Fruit fly (Drosophila melanogaster) S2 (cell line): ENCODE results near the gene CaMKII.

Experiments
- CG8478 ChIP-seq: fragments of >200 bp; optimal IDR thresholded peaks from 2 replicates; lab custom pipeline; 2018
- CTCF ChIP-seq, 2 experiments: fragments of >200 bp; optimal IDR thresholded peaks; 2 replicates each; lab custom pipeline; 2018

DNA sequence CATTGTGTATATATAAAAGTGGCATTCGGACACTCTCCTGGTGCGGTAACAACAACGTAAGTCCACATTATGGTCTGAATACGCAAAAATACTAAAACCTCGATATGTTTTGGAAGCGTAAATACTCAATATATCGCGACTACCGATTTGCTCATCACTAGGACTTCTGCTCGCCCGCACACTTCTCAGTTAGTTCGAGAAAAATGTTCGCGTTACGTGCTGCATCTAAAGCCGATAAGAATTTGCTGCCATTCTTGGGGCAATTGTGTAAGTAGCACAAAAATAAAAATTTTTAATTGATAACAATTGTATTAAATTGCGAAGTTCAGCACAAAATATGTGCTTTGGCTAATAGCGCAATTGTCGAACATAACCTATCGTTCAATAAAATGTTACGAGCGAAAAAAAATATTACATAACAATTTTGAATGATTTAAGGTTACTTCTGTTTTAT lies 21.8 kb downstream of the CaMKII start, which contains the start of gene CG11076:
- no peak for TF ChIP-seq CG8478 (lab: Kevin White, UChicago)
- no peak for TF ChIP-seq CTCF (optimal IDR thresholded peaks at IDR 0.05; lab: Kevin White, UChicago)
